Fruit fly (Drosophila melanogaster): Measurements from ENCODE around the gene CG34174.

Gene CG34174

DNA sequence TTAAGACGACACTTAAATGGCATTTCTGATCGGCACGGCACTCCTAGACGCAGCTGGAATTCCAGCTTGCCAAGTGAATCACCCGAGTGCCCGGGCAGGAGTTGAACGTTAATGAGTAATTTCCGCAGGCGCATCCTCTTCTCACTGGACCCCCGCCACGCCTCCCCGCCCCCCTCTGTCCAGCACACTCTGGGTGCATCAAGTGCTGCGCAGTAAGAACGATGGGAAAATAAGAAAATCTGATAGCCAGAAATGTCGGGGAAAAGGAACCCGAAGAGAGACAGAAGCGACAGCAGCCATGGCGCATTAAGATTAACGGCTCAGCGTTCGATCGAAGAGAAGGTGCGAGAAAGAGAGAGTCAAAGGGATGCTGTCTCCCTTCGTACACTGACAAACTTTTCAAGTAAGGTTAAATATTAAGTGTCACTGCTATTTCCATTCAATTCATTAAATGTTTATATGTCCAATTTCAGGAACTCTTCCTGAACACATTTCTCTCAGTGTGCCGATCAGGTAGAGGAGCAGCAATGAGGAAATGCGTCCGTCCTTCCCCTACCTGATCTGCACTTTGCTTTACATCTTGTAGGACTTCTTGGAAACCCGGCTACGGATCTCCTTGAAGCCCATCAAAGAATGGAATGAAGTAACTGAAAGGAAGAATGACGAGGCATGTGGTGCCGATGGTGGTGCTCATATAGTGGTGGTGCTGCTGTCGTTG is 49.4 kb upstream of the CG34174 start (continued):
- no peak for TF ChIP-seq pan (optimal IDR thresholded peaks at IDR 0.05)
- peak in 1 of 2 experiments; percentile 48 for TF ChIP-seq pan (GFP tag; optimal IDR thresholded peaks at IDR 0.05 in 1 of 2, IDR thresholded peaks at IDR 0.05 in 1 of 2)
- peak in 1 of 3 experiments; percentile 94 for TF ChIP-seq Stat92E (GFP tag; optimal IDR thresholded peaks at IDR 0.05)
- TF ChIP-seq stc (GFP tag; IDR thresholded peaks at IDR 0.05): no peak
- TF ChIP-seq klu (GFP tag; IDR thresholded peaks at IDR 0.05): no peak
- peak; percentile 48 for TF ChIP-seq salm (tag; optimal IDR thresholded peaks at IDR 0.05)
- TF ChIP-seq bowl (GFP tag; IDR thresholded peaks at IDR 0.05): no peak
- peak; percentile 72 for TF ChIP-seq CG4820 (GFP tag; optimal IDR thresholded peaks at IDR 0.05)
- no peak for TF ChIP-seq MTF-1 (GFP tag; optimal IDR thresholded peaks at IDR 0.05; ENCODE audit: borderline replicate concordance)
- peak; percentile 19; the same call in 1 of the 3 replicates for TF ChIP-seq ase (GFP tag; IDR thresholded peaks at IDR 0.05)
- peak; percentile 50 for TF ChIP-seq CG5245 (GFP tag; optimal IDR thresholded peaks at IDR 0.05)
- TF ChIP-seq CG9797 (GFP tag; optimal IDR thresholded peaks at IDR 0.05): peak; percentile 9
- peak; percentile 66 for TF ChIP-seq tin (GFP tag; optimal IDR thresholded peaks at IDR 0.05)
- peak in 1 of 2 experiments; percentile 76 for TF ChIP-seq eve (GFP tag; optimal IDR thresholded peaks at IDR 0.05)
- TF ChIP-seq CG7357 (GFP tag; IDR thresholded peaks at IDR 0.05): peak; percentile 7; the same call in 1 of the 3 replicates
- 0 out of 2 replicates have a peak, but pooled peaks have one; percentile 17 for TF ChIP-seq Scr (GFP tag; IDR thresholded peaks at IDR 0.05; ENCODE audit: partially characterized antibody)
- peak; percentile 100 for TF ChIP-seq pros (GFP tag; optimal IDR thresholded peaks at IDR 0.05)
- no peak for TF ChIP-seq al (GFP tag; IDR thresholded peaks at IDR 0.05)
- TF ChIP-seq vfl (GFP tag; optimal IDR thresholded peaks at IDR 0.05): peak; percentile 71
- no peak for TF ChIP-seq abd-A (tag; optimal IDR thresholded peaks at IDR 0.05)
- peak; percentile 44 for TF ChIP-seq CG10654 (GFP tag; optimal IDR thresholded peaks at IDR 0.05)
- 0 out of 2 replicates have a peak, but pooled peaks have one; percentile 25 for TF ChIP-seq Ptx1 (GFP tag; IDR thresholded peaks at IDR 0.05)
- TF ChIP-seq CG4282 (GFP tag; optimal IDR thresholded peaks at IDR 0.05): no peak
- no peak for TF ChIP-seq CG10565 (GFP tag; optimal IDR thresholded peaks at IDR 0.05)
- peak; percentile 63 for TF ChIP-seq CoRest (tag; optimal IDR thresholded peaks at IDR 0.05)
- TF ChIP-seq lab (GFP tag; optimal IDR thresholded peaks at IDR 0.05): peak; percentile 6
- peak; percentile 45; the same call in 1 of the 2 replicates for TF ChIP-seq sens-2 (GFP tag; IDR thresholded peaks at IDR 0.05)
- TF ChIP-seq CG6689 (GFP tag; IDR thresholded peaks at IDR 0.05): peak; percentile 74
- peak; percentile 10 for TF ChIP-seq mam (GFP tag; optimal IDR thresholded peaks at IDR 0.05)
- TF ChIP-seq tio (GFP tag; optimal IDR thresholded peaks at IDR 0.05): peak; percentile 32
- TF ChIP-seq CG13424 (tag; optimal IDR thresholded peaks at IDR 0.05): peak; percentile 60
- TF ChIP-seq shn (GFP tag; optimal IDR thresholded peaks at IDR 0.05): peak; percentile 46
- TF ChIP-seq Side (GFP tag; optimal IDR thresholded peaks at IDR 0.05): peak; percentile 76
- peak; percentile 61 for TF ChIP-seq NC2β (GFP tag; optimal IDR thresholded peaks at IDR 0.05)
- no peak for TF ChIP-seq Meics (GFP tag; optimal IDR thresholded peaks at IDR 0.05)
- peak; percentile 21 for TF ChIP-seq CG30020 (tag; optimal IDR thresholded peaks at IDR 0.05)
- peak; percentile 51 for TF ChIP-seq wek (GFP tag; optimal IDR thresholded peaks at IDR 0.05)
- TF ChIP-seq Neu2 (GFP tag; optimal IDR thresholded peaks at IDR 0.05; ENCODE audit: borderline replicate concordance): peak; percentile 34
- TF ChIP-seq CG1233 (GFP tag; optimal IDR thresholded peaks at IDR 0.05): peak; percentile 43
- TF ChIP-seq Trl (optimal IDR thresholded peaks at IDR 0.05): peak in 1 of 2 experiments; percentile 20
- peak; percentile 82 for TF ChIP-seq Trl (GFP tag; optimal IDR thresholded peaks at IDR 0.05)
- peak; percentile 44 for TF ChIP-seq oc (tag; optimal IDR thresholded peaks at IDR 0.05)
- no peak for TF ChIP-seq bbx (GFP tag; IDR thresholded peaks at IDR 0.05; ENCODE audit: partially characterized antibody)
- TF ChIP-seq wor (GFP tag; IDR thresholded peaks at IDR 0.05): no peak
- no peak for TF ChIP-seq NFAT (GFP tag; IDR thresholded peaks at IDR 0.05)
- no peak for TF ChIP-seq Dp (GFP tag; optimal IDR thresholded peaks at IDR 0.05)
- no peak for TF ChIP-seq Rfx (GFP tag; IDR thresholded peaks at IDR 0.05)
- no peak for TF ChIP-seq CG10431 (GFP tag; optimal IDR thresholded peaks at IDR 0.05)
- TF ChIP-seq CG34422 (GFP tag; IDR thresholded peaks at IDR 0.05): 0 out of 3 replicates have a peak, but pooled peaks have one; percentile 24
- no peak for TF ChIP-seq Dip2 (GFP tag; IDR thresholded peaks at IDR 0.05)

Measured in whole organism, embryonic.